Fruit fly (Drosophila melanogaster) whole organism, embryonic: ENCODE measurements around the gene CG13675.

Experiments
- Abd-B ChIP-seq: fragments of 200-800 bp; sonication (Bioruptor generic); optimal IDR thresholded peaks from 2 replicates; lab custom pipeline; 2018; ENCODE audit warnings: missing biosample characterization, mild to moderate bottlenecking, missing genetic modification characterization, moderate library complexity
- B-H2 ChIP-seq: fragments of 200-800 bp; sonication (Bioruptor generic); optimal IDR thresholded peaks from 2 replicates; lab custom pipeline; 2018; ENCODE audit warnings: missing biosample characterization, mild to moderate bottlenecking, missing genetic modification characterization
- CG10274 ChIP-seq: fragments of 200-800 bp; sonication (Bioruptor generic); optimal IDR thresholded peaks from 3 replicates; lab custom pipeline; 2017; ENCODE audit warnings: missing biosample characterization, mild to moderate bottlenecking, missing genetic modification characterization
- CG10959 ChIP-seq: fragments of 200-800 bp; sonication (Bioruptor generic); IDR thresholded peaks from 2 replicates; pipeline ENCODE4 v1.3.6; 2022; ENCODE audit warnings: missing biosample characterization, missing genetic modification characterization
- CG11723 ChIP-seq: fragments of 200-800 bp; sonication (Bioruptor generic); optimal IDR thresholded peaks from 2 replicates; lab custom pipeline; 2017; ENCODE audit warnings: missing biosample characterization, mild to moderate bottlenecking, missing genetic modification characterization
- CG15479 ChIP-seq: fragments of 200-800 bp; sonication (Bioruptor generic); optimal IDR thresholded peaks from 3 replicates; lab custom pipeline; 2019; ENCODE audit warnings: missing biosample characterization, mild to moderate bottlenecking, missing genetic modification characterization, moderate library complexity
- CG16863 ChIP-seq: fragments of 200-800 bp; sonication (Bioruptor generic); optimal IDR thresholded peaks from 3 replicates; lab custom pipeline; 2016; ENCODE audit warnings: missing biosample characterization, missing genetic modification characterization
- CG1792 ChIP-seq: fragments of 200-800 bp; sonication (Bioruptor generic); optimal IDR thresholded peaks from 2 replicates; lab custom pipeline; 2016; ENCODE audit warnings: missing biosample characterization, missing genetic modification characterization
- CG18262 ChIP-seq: fragments of 200-800 bp; optimal IDR thresholded peaks from 3 replicates; lab custom pipeline; 2019; ENCODE audit warnings: missing biosample characterization, mild to moderate bottlenecking, missing genetic modification characterization, moderate library complexity
- CG1832 ChIP-seq: fragments of 200-800 bp; sonication (Bioruptor generic); optimal IDR thresholded peaks from 2 replicates; lab custom pipeline; 2017; ENCODE audit warnings: missing biosample characterization, mild to moderate bottlenecking, missing genetic modification characterization, inconsistent platforms
- CG30020 ChIP-seq: fragments of 200-800 bp; optimal IDR thresholded peaks from 2 replicates; lab custom pipeline; 2019; ENCODE audit warnings: missing biosample characterization, mild to moderate bottlenecking, missing genetic modification characterization, moderate library complexity
- CG3065 ChIP-seq: fragments of 200-800 bp; sonication (Bioruptor generic); optimal IDR thresholded peaks from 2 replicates; lab custom pipeline; 2016; ENCODE audit warnings: missing biosample characterization, missing genetic modification characterization
- CG34376 ChIP-seq: fragments of 200-800 bp; sonication (Bioruptor generic); optimal IDR thresholded peaks from 2 replicates; lab custom pipeline; 2018; ENCODE audit warnings: missing biosample characterization, mild to moderate bottlenecking, missing genetic modification characterization
- CG3838 ChIP-seq: fragments of 200-800 bp; sonication (Bioruptor generic); optimal IDR thresholded peaks from 3 replicates; lab custom pipeline; 2016; ENCODE audit warnings: missing biosample characterization, missing genetic modification characterization
- CG4282 ChIP-seq: fragments of 200-800 bp; sonication (Bioruptor generic); optimal IDR thresholded peaks from 2 replicates; lab custom pipeline; 2016; ENCODE audit warnings: missing biosample characterization, missing genetic modification characterization
- CG4707 ChIP-seq: fragments of 200-800 bp; sonication (Bioruptor generic); optimal IDR thresholded peaks from 2 replicates; lab custom pipeline; 2018; ENCODE audit warnings: missing biosample characterization, mild to moderate bottlenecking, missing genetic modification characterization, moderate library complexity
- CG8478 ChIP-seq: fragments of >200 bp; optimal IDR thresholded peaks from 2 replicates; lab custom pipeline; 2018
- CG9215 ChIP-seq: fragments of 200-800 bp; sonication (Bioruptor generic); IDR thresholded peaks from 2 replicates; pipeline ENCODE4 v1.3.6; 2022; ENCODE audit warnings: missing biosample characterization, missing genetic modification characterization
- Chrac-16 ChIP-seq: fragments of 200-800 bp; sonication (Bioruptor generic); optimal IDR thresholded peaks from 3 replicates; lab custom pipeline; 2016; ENCODE audit warnings: missing biosample characterization, missing genetic modification characterization
- D ChIP-seq, 2 experiments: fragments of 200-800 bp in 1 of 2; fragments of >200 bp in 1 of 2; sonication (Bioruptor generic) in 1 of 2; optimal IDR thresholded peaks; 2 replicates in 1 of 2; 3 replicates in 1 of 2; lab custom pipeline; 2017; ENCODE audit warnings: mild to moderate bottlenecking in 1 of 2, missing biosample characterization in 1 of 2, missing genetic modification characterization in 1 of 2, missing genetic modification reagents in 1 of 2
- Fer3 ChIP-seq: fragments of 200-800 bp; sonication (Bioruptor generic); optimal IDR thresholded peaks from 2 replicates; lab custom pipeline; 2018; ENCODE audit warnings: missing biosample characterization, mild to moderate bottlenecking, missing genetic modification characterization, moderate library complexity
- Jarid2 ChIP-seq: fragments of 200-800 bp; sonication (Bioruptor generic); optimal IDR thresholded peaks from 3 replicates; lab custom pipeline; 2017; ENCODE audit warnings: mild to moderate bottlenecking, missing biosample characterization, missing genetic modification reagents, missing genetic modification characterization
- Kr ChIP-seq: fragments of 200-800 bp; sonication (Bioruptor generic); optimal IDR thresholded peaks from 2 replicates; lab custom pipeline; 2017; ENCODE audit warnings: missing biosample characterization, mild to moderate bottlenecking, missing genetic modification characterization
- Opbp ChIP-seq: fragments of 200-800 bp; sonication (Bioruptor generic); IDR thresholded peaks from 3 replicates; pipeline ENCODE4 v1.3.6; 2022; ENCODE audit warnings: missing biosample characterization, missing genetic modification characterization; ENCODE audit not compliant: partially characterized antibody
- Optix ChIP-seq: fragments of 200-800 bp; sonication (Bioruptor generic); IDR thresholded peaks from 3 replicates; pipeline ENCODE4 v1.3.6; 2022; ENCODE audit warnings: missing biosample characterization, missing genetic modification characterization
- Ptx1 ChIP-seq: fragments of 200-800 bp; sonication (Bioruptor generic); IDR thresholded peaks from 2 replicates; pipeline ENCODE4 v1.3.6; 2022; ENCODE audit warnings: missing biosample characterization, missing genetic modification characterization
- Six4 ChIP-seq: fragments of 200-800 bp; sonication (Bioruptor generic); optimal IDR thresholded peaks from 2 replicates; lab custom pipeline; 2016; ENCODE audit warnings: missing biosample characterization, missing genetic modification characterization
- Tbp ChIP-seq: fragments of >200 bp; optimal IDR thresholded peaks from 2 replicates; lab custom pipeline; 2018; ENCODE audit warnings: missing biosample characterization, missing genetic modification characterization
- Xbp1 ChIP-seq: fragments of 200-800 bp; sonication (Bioruptor generic); optimal IDR thresholded peaks from 3 replicates; lab custom pipeline; 2016; ENCODE audit warnings: missing biosample characterization, mild to moderate bottlenecking, missing genetic modification characterization
- abd-A ChIP-seq: fragments of 200-800 bp; sonication (Bioruptor generic); optimal IDR thresholded peaks from 3 replicates; lab custom pipeline; 2019; ENCODE audit warnings: missing biosample characterization, mild to moderate bottlenecking, missing genetic modification characterization, moderate library complexity
- ara ChIP-seq: fragments of 200-800 bp; sonication (Bioruptor generic); IDR thresholded peaks from 2 replicates; pipeline ENCODE4 v1.3.6; 2022; ENCODE audit warnings: missing biosample characterization, missing genetic modification characterization
- ci ChIP-seq: fragments of 200-800 bp; sonication (Bioruptor generic); IDR thresholded peaks from 3 replicates; pipeline ENCODE4 v1.3.6; 2022; ENCODE audit warnings: missing biosample characterization, missing genetic modification characterization
- crc ChIP-seq: fragments of 200-800 bp; sonication (Bioruptor generic); optimal IDR thresholded peaks from 2 replicates; lab custom pipeline; 2016; ENCODE audit warnings: missing biosample characterization, missing genetic modification characterization
- emc ChIP-seq: fragments of 200-800 bp; sonication (Bioruptor generic); optimal IDR thresholded peaks from 2 replicates; lab custom pipeline; 2016; ENCODE audit warnings: missing biosample characterization, missing genetic modification characterization
- ems ChIP-seq: fragments of 200-800 bp; sonication (Bioruptor generic); optimal IDR thresholded peaks from 3 replicates; lab custom pipeline; 2016; ENCODE audit warnings: missing biosample characterization, missing genetic modification characterization
- fru ChIP-seq: fragments of >200 bp; optimal IDR thresholded peaks from 2 replicates; lab custom pipeline; 2017
- ftz-f1 ChIP-seq: fragments of 200-800 bp; sonication (Bioruptor generic); optimal IDR thresholded peaks from 2 replicates; lab custom pipeline; 2016; ENCODE audit warnings: missing biosample characterization, missing genetic modification characterization
- grau ChIP-seq: fragments of 200-800 bp; optimal IDR thresholded peaks from 3 replicates; lab custom pipeline; 2019; ENCODE audit warnings: missing biosample characterization, mild to moderate bottlenecking, missing genetic modification characterization, moderate library complexity
- gsb ChIP-seq: fragments of 200-800 bp; sonication (Bioruptor generic); IDR thresholded peaks from 2 replicates; pipeline ENCODE4 v1.3.6; 2022; ENCODE audit warnings: missing biosample characterization, missing genetic modification characterization
- hth ChIP-seq: fragments of >200 bp; optimal IDR thresholded peaks from 2 replicates; lab custom pipeline; 2017; ENCODE audit warnings: inconsistent platforms
- lilli ChIP-seq: fragments of 200-800 bp; sonication (Bioruptor generic); optimal IDR thresholded peaks from 3 replicates; lab custom pipeline; 2016; ENCODE audit warnings: missing biosample characterization, missing genetic modification characterization
- lov ChIP-seq, 2 experiments: fragments of 200-800 bp in 1 of 2; fragments of >200 bp in 1 of 2; sonication (Bioruptor generic) in 1 of 2; IDR thresholded peaks in 1 of 2; optimal IDR thresholded peaks in 1 of 2; 2 replicates in 1 of 2; 3 replicates in 1 of 2; pipeline versions ENCODE4 v1.3.6 to Lab custom; 2017 to 2022; ENCODE audit warnings: missing biosample characterization in 1 of 2, missing genetic modification characterization in 1 of 2
- mirr ChIP-seq: fragments of 200-800 bp; sonication (Bioruptor generic); optimal IDR thresholded peaks from 3 replicates; lab custom pipeline; 2018; ENCODE audit warnings: missing biosample characterization, mild to moderate bottlenecking, missing genetic modification characterization
- nerfin-1 ChIP-seq: fragments of 200-800 bp; sonication (Bioruptor generic); optimal IDR thresholded peaks from 3 replicates; lab custom pipeline; 2019; ENCODE audit warnings: missing biosample characterization, mild to moderate bottlenecking, missing genetic modification characterization, moderate library complexity
- p53 ChIP-seq: fragments of 200-800 bp; sonication (Bioruptor generic); optimal IDR thresholded peaks from 2 replicates; lab custom pipeline; 2016; ENCODE audit warnings: missing biosample characterization, missing genetic modification characterization
- toy ChIP-seq: fragments of 200-800 bp; sonication (Bioruptor generic); IDR thresholded peaks from 2 replicates; pipeline ENCODE4 v1.3.6; 2022; ENCODE audit warnings: missing biosample characterization, missing genetic modification characterization
- unpg ChIP-seq: fragments of 200-800 bp; sonication (Bioruptor generic); optimal IDR thresholded peaks from 3 replicates; lab custom pipeline; 2018; ENCODE audit warnings: missing biosample characterization, mild to moderate bottlenecking, missing genetic modification characterization, moderate library complexity
- wor ChIP-seq: fragments of 200-800 bp; sonication (Bioruptor generic); IDR thresholded peaks from 2 replicates; pipeline ENCODE4 v1.3.6; 2022; ENCODE audit warnings: missing biosample characterization, missing genetic modification characterization
- zfh1 ChIP-seq: fragments of 200-800 bp; sonication (Bioruptor generic); IDR thresholded peaks from 3 replicates; pipeline ENCODE4 v1.3.6; 2022; ENCODE audit warnings: missing biosample characterization, missing genetic modification characterization

CG13675 gene

DNA sequence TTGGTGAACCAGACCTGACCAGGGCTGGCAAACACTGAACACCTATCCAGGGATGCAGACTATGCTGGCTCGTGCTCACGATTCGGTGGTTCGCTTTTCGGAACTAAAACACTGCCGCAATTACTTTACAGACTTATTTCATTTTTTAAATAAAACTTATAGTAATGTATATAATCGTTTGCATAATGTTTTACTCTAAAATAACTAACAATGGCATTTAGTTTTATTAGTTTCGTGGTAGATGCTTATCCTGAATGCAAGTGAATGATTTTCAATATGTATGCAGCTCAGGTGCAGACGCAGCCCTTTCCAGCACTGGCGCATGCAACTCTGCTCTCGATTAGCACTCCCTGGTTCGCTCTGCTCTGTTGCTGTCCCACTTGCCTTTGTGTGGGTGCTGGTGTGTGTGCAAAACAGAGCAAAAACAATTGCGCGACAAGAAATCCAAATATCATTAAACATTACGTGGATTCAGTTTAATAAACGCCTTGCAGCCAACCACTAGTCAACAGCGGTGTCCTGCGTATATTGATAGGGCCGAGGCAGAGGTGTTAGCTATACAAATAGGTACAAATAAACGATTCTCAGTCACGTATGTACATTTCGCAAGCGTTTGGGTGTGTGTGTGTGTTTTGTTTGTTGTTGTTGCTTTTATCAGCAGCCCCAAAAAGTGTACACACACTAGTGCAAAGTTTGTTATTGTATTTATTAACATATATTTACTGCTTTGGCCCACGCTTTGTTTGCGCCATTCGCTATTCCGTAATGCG lies 21.5 kb upstream of the CG13675 start, which contains the start of the genes ERR and Atg18a (continued):
- TF ChIP-seq Jarid2 (GFP tag; lab: Kevin White, UChicago) (no peak), CG4707 (GFP tag; lab: Kevin White, UChicago) (no peak), Kr (GFP tag; lab: Kevin White, UChicago) (no peak), lilli (GFP tag; lab: Kevin White, UChicago) (peak; percentile 92), crc (GFP tag; lab: Kevin White, UChicago) (peak; percentile 36), gsb (peak; percentile 61), ftz-f1 (peak; percentile 46), D (optimal IDR thresholded peaks at IDR 0.05; lab: Kevin White, UChicago) (peak; percentile 39), D (GFP tag; optimal IDR thresholded peaks at IDR 0.05; lab: Kevin White, UChicago) (peak; percentile 79), CG15479 (GFP tag; lab: Kevin White, UChicago) (peak; percentile 90), B-H2 (GFP tag; lab: Kevin White, UChicago) (peak; percentile 85), wor (GFP tag; lab: Robert Waterston, UW) (peak; percentile 83), CG1832 (peak; percentile 23), Chrac-16 (GFP tag; lab: Kevin White, UChicago) (peak; percentile 82), ara (GFP tag; lab: Robert Waterston, UW) (peak; percentile 70; the same call in 1 of the 2 replicates), CG8478 (lab: Kevin White, UChicago) (peak; percentile 76), CG3838 (GFP tag; lab: Kevin White, UChicago) (peak; percentile 28), Tbp (GFP tag; lab: Kevin White, UChicago) (no peak), abd-A (no peak), nerfin-1 (tag; lab: Kevin White, UChicago) (peak; percentile 72), Six4 (GFP tag; lab: Kevin White, UChicago) (peak; percentile 44), toy (GFP tag; lab: Robert Waterston, UW) (peak; percentile 52; the same call in 1 of the 2 replicates), CG34376 (GFP tag; lab: Kevin White, UChicago) (peak; percentile 57), fru (lab: Kevin White, UChicago) (no peak), Opbp (GFP tag; lab: Robert Waterston, UW) (peak; percentile 51; the same call in 1 of the 3 replicates), p53 (GFP tag; lab: Kevin White, UChicago) (peak; percentile 8), CG18262 (peak; percentile 79), CG3065 (peak; percentile 13), Abd-B (GFP tag; lab: Kevin White, UChicago) (peak; percentile 92), grau (tag; lab: Kevin White, UChicago) (peak; percentile 85), unpg (GFP tag; lab: Kevin White, UChicago) (peak; percentile 71), mirr (no peak), CG30020 (tag; lab: Kevin White, UChicago) (peak; percentile 83), ci (GFP tag; lab: Robert Waterston, UW) (peak; percentile 82), zfh1 (GFP tag; lab: Robert Waterston, UW) (peak; percentile 82; the same call in 2 of the 3 replicates), Xbp1 (GFP tag; lab: Kevin White, UChicago) (peak; percentile 92), ems (GFP tag; lab: Kevin White, UChicago) (peak; percentile 76), CG1792 (GFP tag; lab: Kevin White, UChicago) (peak; percentile 36), CG9215 (GFP tag; lab: Robert Waterston, UW) (peak; percentile 94), CG10274 (GFP tag; lab: Kevin White, UChicago) (peak; percentile 28), Ptx1 (GFP tag; lab: Robert Waterston, UW) (peak; percentile 92), lov (optimal IDR thresholded peaks at IDR 0.05; lab: Kevin White, UChicago) (no peak), lov (GFP tag; IDR thresholded peaks at IDR 0.05; lab: Robert Waterston, UW) (no peak), CG4282 (GFP tag; lab: Kevin White, UChicago) (peak; percentile 4), CG10959 (GFP tag; lab: Robert Waterston, UW) (peak; percentile 41; the same call in 1 of the 2 replicates), emc (GFP tag; lab: Kevin White, UChicago) (peak; percentile 57), CG16863 (GFP tag; lab: Kevin White, UChicago) (peak; percentile 51), hth (lab: Kevin White, UChicago) (no peak), Fer3 (tag; lab: Kevin White, UChicago) (peak; percentile 82), CG11723 (GFP tag; lab: Kevin White, UChicago) (no peak), Optix (GFP tag; lab: Robert Waterston, UW) (peak; percentile 61; the same call in 2 of the 3 replicates)
